Worm (Caenorhabditis elegans) whole organism, L2 larva: ENCODE results near the gene cah-4.

ENCODE experiments used
- F13H6.1 ChIP-seq: sonication (generic microtip); optimal IDR thresholded peaks from 2 replicates; lab custom pipeline; 2016; ENCODE audit warnings: missing genetic modification characterization, missing compliant biosample characterization
- R02D3.7 ChIP-seq: fragments of 150-350 bp; optimal IDR thresholded peaks from 2 replicates; lab custom pipeline; 2014; ENCODE audit warnings: missing biosample characterization, missing genetic modification characterization
- ZK546.5 ChIP-seq: sonication (generic microtip); optimal IDR thresholded peaks from 2 replicates; lab custom pipeline; 2017; ENCODE audit warnings: missing biosample characterization, missing genetic modification characterization
- aly-2 ChIP-seq: fragments of 150-350 bp; optimal IDR thresholded peaks from 2 replicates; lab custom pipeline; 2014; ENCODE audit warnings: missing biosample characterization, missing genetic modification characterization
- blmp-1 ChIP-seq: sonication (generic microtip); optimal IDR thresholded peaks from 2 replicates; lab custom pipeline; 2017; ENCODE audit warnings: missing genetic modification characterization, mild to moderate bottlenecking, missing compliant biosample characterization, antibody characterized with exemption, moderate library complexity; ENCODE audit not compliant: insufficient read depth
- ceh-16 ChIP-seq: fragments of 150-350 bp; optimal IDR thresholded peaks from 2 replicates; lab custom pipeline; 2014; ENCODE audit warnings: missing biosample characterization, missing genetic modification characterization
- ceh-82 ChIP-seq: fragments of 150-350 bp; optimal IDR thresholded peaks from 2 replicates; lab custom pipeline; 2014; ENCODE audit warnings: missing biosample characterization, missing genetic modification characterization
- crh-2 ChIP-seq: sonication (generic microtip); optimal IDR thresholded peaks from 2 replicates; lab custom pipeline; 2017; ENCODE audit warnings: missing biosample characterization, missing genetic modification characterization
- egl-27 ChIP-seq: sonication (generic microtip); optimal IDR thresholded peaks from 3 replicates; lab custom pipeline; 2017; ENCODE audit warnings: missing biosample characterization, missing genetic modification reagents, missing genetic modification characterization
- elt-1 ChIP-seq: fragments of 150-350 bp; optimal IDR thresholded peaks from 2 replicates; lab custom pipeline; 2014; ENCODE audit warnings: missing biosample characterization, missing genetic modification characterization
- fos-1 ChIP-seq: fragments of 150-350 bp; optimal IDR thresholded peaks from 2 replicates; lab custom pipeline; 2014; ENCODE audit warnings: missing biosample characterization, missing genetic modification characterization
- gmeb-1 ChIP-seq: fragments of 150-350 bp; optimal IDR thresholded peaks from 2 replicates; lab custom pipeline; 2014; ENCODE audit warnings: missing biosample characterization, missing genetic modification characterization
- lin-13 ChIP-seq: fragments of 150-350 bp; optimal IDR thresholded peaks from 2 replicates; lab custom pipeline; 2014; ENCODE audit warnings: missing biosample characterization, missing genetic modification reagents, missing genetic modification characterization
- lin-39 ChIP-seq: fragments of 150-350 bp; optimal IDR thresholded peaks from 2 replicates; lab custom pipeline; 2014; ENCODE audit warnings: missing biosample characterization, missing genetic modification reagents, missing genetic modification characterization
- lsy-2 ChIP-seq, 2 experiments: fragments of 150-350 bp in 1 of 2; sonication (generic microtip) in 1 of 2; optimal IDR thresholded peaks; 2 replicates each; lab custom pipeline; 2014 to 2017; ENCODE audit warnings: missing biosample characterization in 2 of 2, missing genetic modification characterization in 2 of 2
- mab-5 ChIP-seq: fragments of 150-350 bp; optimal IDR thresholded peaks from 2 replicates; lab custom pipeline; 2014; ENCODE audit warnings: missing biosample characterization, missing genetic modification characterization
- mbf-1 ChIP-seq: sonication (generic microtip); optimal IDR thresholded peaks from 2 replicates; lab custom pipeline; 2017; ENCODE audit warnings: missing biosample characterization, missing genetic modification characterization
- mdl-1 ChIP-seq, 2 experiments: fragments of 150-350 bp in 1 of 2; sonication (generic microtip) in 1 of 2; optimal IDR thresholded peaks; 2 replicates each; lab custom pipeline; 2017; ENCODE audit warnings: missing biosample characterization in 2 of 2, missing genetic modification characterization in 2 of 2
- nhr-11 ChIP-seq: fragments of 150-350 bp; optimal IDR thresholded peaks from 2 replicates; lab custom pipeline; 2014; ENCODE audit warnings: missing biosample characterization, missing genetic modification characterization
- nhr-12 ChIP-seq: fragments of 150-350 bp; optimal IDR thresholded peaks from 2 replicates; lab custom pipeline; 2014; ENCODE audit warnings: missing biosample characterization, missing genetic modification characterization
- nhr-129 ChIP-seq: fragments of 150-350 bp; optimal IDR thresholded peaks from 2 replicates; lab custom pipeline; 2014; ENCODE audit warnings: missing biosample characterization, missing genetic modification characterization
- nhr-21 ChIP-seq: fragments of 150-350 bp; optimal IDR thresholded peaks from 2 replicates; lab custom pipeline; 2014; ENCODE audit warnings: missing biosample characterization, missing genetic modification characterization
- nhr-23 ChIP-seq: fragments of 150-350 bp; optimal IDR thresholded peaks from 2 replicates; lab custom pipeline; 2014; ENCODE audit warnings: missing biosample characterization, missing genetic modification reagents, missing genetic modification characterization
- nhr-237 ChIP-seq: fragments of 150-350 bp; optimal IDR thresholded peaks from 2 replicates; lab custom pipeline; 2014; ENCODE audit warnings: missing biosample characterization, missing genetic modification characterization
- nhr-6 ChIP-seq: fragments of 150-350 bp; optimal IDR thresholded peaks from 2 replicates; lab custom pipeline; 2014; ENCODE audit warnings: missing biosample characterization, missing genetic modification characterization
- peb-1 ChIP-seq: fragments of 150-350 bp; optimal IDR thresholded peaks from 2 replicates; lab custom pipeline; 2014; ENCODE audit warnings: missing biosample characterization, missing genetic modification characterization
- sem-4 ChIP-seq: fragments of 150-350 bp; optimal IDR thresholded peaks from 2 replicates; lab custom pipeline; 2014; ENCODE audit warnings: missing biosample characterization, missing genetic modification reagents, missing genetic modification characterization
- skn-1 ChIP-seq: sonication (generic microtip); optimal IDR thresholded peaks from 2 replicates; lab custom pipeline; 2017; ENCODE audit warnings: missing biosample characterization, missing genetic modification characterization
- sma-9 ChIP-seq, 2 experiments: fragments of 150-350 bp in 1 of 2; sonication (generic microtip) in 1 of 2; optimal IDR thresholded peaks; 2 replicates each; lab custom pipeline; 2014 to 2016; ENCODE audit warnings: missing genetic modification characterization in 2 of 2, mild to moderate bottlenecking in 1 of 2, missing biosample characterization in 1 of 2, missing compliant biosample characterization in 1 of 2, missing genetic modification reagents in 1 of 2, moderate library complexity in 1 of 2
- snpc-4 ChIP-seq: fragments of 150-350 bp; optimal IDR thresholded peaks from 2 replicates; lab custom pipeline; 2014; ENCODE audit warnings: missing biosample characterization, missing genetic modification characterization
- unc-39 ChIP-seq: fragments of 150-350 bp; optimal IDR thresholded peaks from 2 replicates; lab custom pipeline; 2014; ENCODE audit warnings: missing biosample characterization, missing genetic modification characterization
- unc-62 ChIP-seq: fragments of 150-350 bp; optimal IDR thresholded peaks from 2 replicates; lab custom pipeline; 2014; ENCODE audit warnings: missing biosample characterization, missing genetic modification reagents, missing genetic modification characterization
- ztf-11 ChIP-seq: sonication (generic microtip); optimal IDR thresholded peaks from 2 replicates; lab custom pipeline; 2017; ENCODE audit warnings: missing biosample characterization, missing genetic modification characterization

Gene cah-4

DNA sequence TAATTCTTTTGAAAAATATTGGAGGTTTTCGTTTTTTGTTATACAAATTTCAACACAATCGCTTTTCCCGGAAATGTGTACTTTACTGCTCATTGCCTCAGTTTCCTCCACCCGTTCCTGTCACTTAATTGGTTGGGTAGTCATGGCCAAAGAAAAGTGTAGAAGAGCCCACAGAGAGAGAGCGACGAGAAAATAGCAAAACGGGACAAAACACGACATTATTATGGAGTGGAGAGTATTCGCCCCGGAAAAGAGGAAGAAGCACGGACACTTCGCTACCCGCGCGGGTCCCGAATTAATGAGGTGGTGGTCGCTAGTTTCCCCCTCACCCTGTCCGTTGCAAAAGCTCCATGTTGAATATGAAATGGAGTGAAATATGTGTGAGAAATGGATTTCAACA is 38.5 kb upstream of the cah-4 start:
- TF ChIP-seq mbf-1 (tag; lab: Kevin White, UChicago) (no peak), peb-1 (tag; lab: Kevin White, UChicago) (no peak), skn-1 (no peak), nhr-11 (no peak), crh-2 (tag; lab: Kevin White, UChicago) (no peak), R02D3.7 (tag; lab: Kevin White, UChicago) (no peak), sma-9 (GFP tag; optimal IDR thresholded peaks at IDR 0.05; lab: Kevin White, UChicago) (no peak), sma-9 (tag; optimal IDR thresholded peaks at IDR 0.05; lab: Kevin White, UChicago) (no peak), nhr-23 (tag; lab: Kevin White, UChicago) (no peak)

DNA sequence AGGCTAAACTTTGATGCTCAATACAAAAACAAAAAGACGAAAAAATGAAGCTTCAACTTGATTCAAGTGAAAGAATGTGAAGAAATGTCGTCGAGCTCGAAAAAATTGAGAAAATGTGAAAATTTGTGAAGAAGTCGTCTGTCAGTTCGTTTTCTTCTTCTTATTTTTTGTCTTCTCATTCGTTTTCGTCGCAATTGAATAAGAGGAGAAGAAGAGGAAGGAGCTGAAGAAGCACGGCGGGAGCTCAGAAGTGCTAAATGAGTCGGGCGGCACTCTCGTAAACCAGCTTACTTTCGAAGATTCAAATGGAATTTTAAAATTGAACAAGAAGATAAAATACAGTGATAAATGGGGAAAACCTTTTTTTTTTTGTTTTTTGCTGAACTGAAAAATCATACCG is 37.2 kb upstream of the cah-4 start:
- TF ChIP-seq gmeb-1 (tag; lab: Kevin White, UChicago) (no peak), nhr-21 (tag; lab: Kevin White, UChicago) (no peak), ceh-82 (tag; lab: Kevin White, UChicago) (no peak), nhr-129 (no peak), nhr-237 (tag; lab: Kevin White, UChicago) (no peak), lin-13 (GFP tag; lab: Kevin White, UChicago) (no peak), egl-27 (tag; lab: Kevin White, UChicago) (no peak), ceh-16 (tag; lab: Kevin White, UChicago) (no peak), nhr-11 (no peak), ztf-11 (tag; lab: Kevin White, UChicago) (no peak), fos-1 (tag; lab: Kevin White, UChicago) (no peak), unc-62 (GFP tag; lab: Kevin White, UChicago) (no peak), lsy-2 (tag; optimal IDR thresholded peaks at IDR 0.05; lab: Kevin White, UChicago) (no peak), ZK546.5 (tag; lab: Kevin White, UChicago) (no peak), lin-39 (tag; lab: Kevin White, UChicago) (no peak), nhr-23 (tag; lab: Kevin White, UChicago) (no peak), blmp-1 (tag; lab: Kevin White, UChicago) (no peak), mdl-1 (tag; optimal IDR thresholded peaks at IDR 0.05; lab: Kevin White, UChicago) (no peak), aly-2 (tag; lab: Kevin White, UChicago) (no peak), unc-39 (tag; lab: Kevin White, UChicago) (no peak)
- TF ChIP-seq, all 48 proteins: peak for 0

DNA sequence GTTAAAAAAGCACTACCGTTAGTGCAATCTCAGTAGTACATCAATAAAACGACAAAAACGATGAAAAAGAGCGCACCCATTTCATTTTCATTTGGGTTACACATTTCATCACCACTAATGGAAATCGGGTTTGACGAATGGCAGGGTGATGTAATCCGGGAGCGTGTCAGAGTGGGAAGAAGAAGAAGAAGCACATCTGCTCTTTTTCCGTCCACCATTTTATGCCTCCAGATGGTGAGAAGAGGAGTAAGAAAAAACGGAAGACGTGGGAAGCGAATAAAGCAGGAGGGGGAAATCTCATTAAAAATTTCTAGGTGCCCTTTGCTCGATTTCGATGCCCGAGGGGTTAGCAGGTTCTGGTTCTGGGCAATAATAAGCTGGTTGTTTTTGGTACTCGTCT is 36.3 kb upstream of the cah-4 start:
- TF ChIP-seq gmeb-1 (tag; lab: Kevin White, UChicago) (no peak), nhr-129 (peak; percentile 21), nhr-12 (tag; lab: Kevin White, UChicago) (no peak), mab-5 (tag; lab: Kevin White, UChicago) (no peak), R02D3.7 (tag; lab: Kevin White, UChicago) (no peak), sem-4 (tag; lab: Kevin White, UChicago) (no peak), unc-39 (tag; lab: Kevin White, UChicago) (no peak), skn-1 (no peak)

DNA sequence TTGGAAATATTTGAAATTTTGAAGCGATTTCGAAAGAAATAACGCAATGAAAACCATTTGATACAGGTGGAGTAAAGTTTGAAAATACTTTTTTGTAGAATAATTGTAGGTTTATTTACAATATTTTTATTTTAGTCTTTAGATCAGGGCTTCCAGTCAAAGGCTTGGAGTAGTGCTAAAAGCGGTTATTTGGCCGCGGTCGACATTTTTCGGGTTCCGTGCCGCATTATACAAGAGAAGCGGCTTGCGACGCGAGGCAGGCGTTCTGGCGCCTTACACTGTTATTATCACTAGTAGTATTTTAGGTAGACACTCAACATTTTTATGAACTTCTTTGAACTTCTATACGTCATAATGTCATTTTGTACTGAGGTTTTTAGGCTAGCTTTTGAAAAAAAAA is 35.9 kb upstream of the cah-4 start:
- TF ChIP-seq peb-1 (tag; lab: Kevin White, UChicago): no peak
- TF ChIP-seq F13H6.1 (tag; lab: Kevin White, UChicago): no peak
- TF ChIP-seq sma-9 (GFP tag; optimal IDR thresholded peaks at IDR 0.05; lab: Kevin White, UChicago): peak; percentile 5
- no peak for TF ChIP-seq sma-9 (tag; optimal IDR thresholded peaks at IDR 0.05; lab: Kevin White, UChicago)
- peak; percentile 43 for TF ChIP-seq snpc-4 (tag; lab: Kevin White, UChicago)

DNA sequence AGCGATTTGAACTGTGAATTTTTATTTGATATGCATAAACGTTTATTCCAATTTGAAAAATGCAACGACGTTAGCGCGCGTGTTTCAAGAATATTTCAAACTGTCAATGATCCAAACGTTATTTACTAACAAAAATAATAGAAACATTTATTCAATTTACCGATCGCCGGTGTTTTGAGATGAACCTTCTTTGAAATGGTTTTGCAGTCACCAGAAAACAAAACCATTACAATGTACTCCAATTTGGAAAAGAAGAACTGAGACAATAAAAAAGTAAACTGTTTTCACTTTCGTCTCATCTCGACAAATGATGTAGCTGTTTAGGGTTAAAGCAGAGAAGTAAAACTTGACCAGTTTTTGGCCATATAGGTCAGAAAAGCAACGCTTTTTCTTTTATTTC is 35.1 kb upstream of the cah-4 start, which contains the start of gene H06A10.1:
Gene H06A10.1, plus strand, starts transcription at position 301 of the 400 bp plus-strand sequence.
- no peak for TF ChIP-seq mdl-1 (tag; optimal IDR thresholded peaks at IDR 0.05; lab: Kevin White, UChicago)
- TF ChIP-seq lin-13 (GFP tag; lab: Kevin White, UChicago): no peak
- no peak for TF ChIP-seq elt-1 (tag; lab: Kevin White, UChicago)
- TF ChIP-seq ceh-82 (tag; lab: Kevin White, UChicago): no peak
- no peak for TF ChIP-seq sem-4 (tag; lab: Kevin White, UChicago)
- no peak for TF ChIP-seq F13H6.1 (tag; lab: Kevin White, UChicago)
- TF ChIP-seq nhr-6 (tag; lab: Kevin White, UChicago): no peak
- no peak for TF ChIP-seq nhr-21 (tag; lab: Kevin White, UChicago)
- no peak for TF ChIP-seq crh-2 (tag; lab: Kevin White, UChicago)
